Worm (Caenorhabditis elegans) whole organism, L4 larva: Measurements from ENCODE around the gene C07A9.13.

Experiments
- F37D6.2 ChIP-seq: sonication (generic microtip); optimal IDR thresholded peaks from 2 replicates; lab custom pipeline; 2016; ENCODE audit warnings: mild to moderate bottlenecking, missing genetic modification characterization, missing compliant biosample characterization
- F44E2.7 ChIP-seq: fragments of 200-800 bp; sonication (Bioruptor generic); IDR thresholded peaks from 2 replicates; pipeline ENCODE4 v2.1.2; 2022; ENCODE audit warnings: missing genetic modification characterization, missing compliant biosample characterization
- Y5F2A.4 ChIP-seq: fragments of 200-800 bp; sonication (Bioruptor generic); optimal IDR thresholded peaks from 2 replicates; lab custom pipeline; 2018; ENCODE audit warnings: mild to moderate bottlenecking, missing genetic modification characterization, missing compliant biosample characterization
- ZK337.2 ChIP-seq: fragments of 200-800 bp; sonication (Bioruptor generic); IDR thresholded peaks from 2 replicates; pipeline ENCODE4 v1.3.6; 2022; ENCODE audit warnings: missing genetic modification reagents, missing genetic modification characterization, missing compliant biosample characterization
- aha-1 ChIP-seq: fragments of 150-350 bp; peaks from one replicate; lab custom pipeline; 2014; ENCODE audit warnings: missing biosample characterization, missing genetic modification characterization
- ceh-20 ChIP-seq: fragments of 200-800 bp; sonication (Bioruptor generic); IDR thresholded peaks from 2 replicates; pipeline ENCODE4 v1.3.6; 2022; ENCODE audit warnings: missing genetic modification reagents, missing genetic modification characterization, missing compliant biosample characterization
- ceh-62 ChIP-seq: sonication (generic microtip); optimal IDR thresholded peaks from 2 replicates; lab custom pipeline; 2017; ENCODE audit warnings: missing biosample characterization, missing genetic modification characterization
- ces-1 ChIP-seq: fragments of 150-350 bp; sonication (generic microtip); optimal IDR thresholded peaks from 4 replicates; lab custom pipeline; 2014; ENCODE audit warnings: missing biosample characterization, missing genetic modification reagents, missing genetic modification characterization
- cey-2 ChIP-seq: sonication (generic microtip); optimal IDR thresholded peaks from 3 replicates; lab custom pipeline; 2017; ENCODE audit warnings: missing genetic modification characterization, mild to moderate bottlenecking, missing compliant biosample characterization, antibody characterized with exemption, borderline replicate concordance; ENCODE audit not compliant: insufficient read depth
- ctbp-1 ChIP-seq: fragments of 200-800 bp; sonication (Bioruptor generic); IDR thresholded peaks from 2 replicates; pipeline ENCODE4 v1.3.6; 2022; ENCODE audit warnings: missing genetic modification reagents, missing genetic modification characterization, missing compliant biosample characterization
- daf-16 ChIP-seq, 3 experiments: sonication (generic microtip); optimal IDR thresholded peaks; 2 replicates each; lab custom pipeline; 2016 to 2017; ENCODE audit warnings: missing genetic modification characterization in 3 of 3, missing genetic modification reagents in 3 of 3, mild to moderate bottlenecking in 2 of 3, missing compliant biosample characterization in 2 of 3, missing biosample characterization in 1 of 3, moderate library complexity in 1 of 3
- daf-8 ChIP-seq: fragments of 200-800 bp; sonication (Bioruptor generic); IDR thresholded peaks from 2 replicates; pipeline ENCODE4 v1.3.6; 2022; ENCODE audit warnings: missing genetic modification characterization, missing compliant biosample characterization
- dmd-6 ChIP-seq: fragments of 200-800 bp; sonication (Bioruptor generic); IDR thresholded peaks from 2 replicates; pipeline ENCODE4 v1.3.6; 2022; ENCODE audit warnings: missing genetic modification reagents, missing genetic modification characterization, missing compliant biosample characterization
- dmd-8 ChIP-seq: fragments of 200-800 bp; sonication (Bioruptor generic); IDR thresholded peaks from 2 replicates; pipeline ENCODE4 v1.3.6; 2022; ENCODE audit warnings: missing genetic modification characterization, missing compliant biosample characterization
- dpl-1 ChIP-seq: fragments of 150-350 bp; optimal IDR thresholded peaks from 2 replicates; lab custom pipeline; 2014; ENCODE audit warnings: missing biosample characterization, missing genetic modification reagents, missing genetic modification characterization
- duxl-1 ChIP-seq: sonication (generic microtip); optimal IDR thresholded peaks from 2 replicates; lab custom pipeline; 2016; ENCODE audit warnings: mild to moderate bottlenecking, missing genetic modification characterization, moderate library complexity, missing compliant biosample characterization; ENCODE audit not compliant: poor library complexity
- dve-1 ChIP-seq: sonication (generic microtip); optimal IDR thresholded peaks from 2 replicates; lab custom pipeline; 2017; ENCODE audit warnings: antibody characterized with exemption, mild to moderate bottlenecking, missing genetic modification characterization, missing compliant biosample characterization; ENCODE audit not compliant: insufficient read depth
- fkh-10 ChIP-seq: fragments of 150-350 bp; optimal IDR thresholded peaks from 2 replicates; lab custom pipeline; 2014; ENCODE audit warnings: missing biosample characterization, missing genetic modification reagents, missing genetic modification characterization
- gei-8 ChIP-seq: fragments of 200-800 bp; sonication (Bioruptor generic); optimal IDR thresholded peaks from 2 replicates; lab custom pipeline; 2018; ENCODE audit warnings: mild to moderate bottlenecking, missing genetic modification characterization, missing compliant biosample characterization
- hlh-11 ChIP-seq: fragments of 200-800 bp; sonication (Bioruptor generic); optimal IDR thresholded peaks from 2 replicates; lab custom pipeline; 2018; ENCODE audit warnings: mild to moderate bottlenecking, missing genetic modification characterization, missing compliant biosample characterization
- hlh-30 ChIP-seq: sonication (generic microtip); optimal IDR thresholded peaks from 2 replicates; lab custom pipeline; 2017; ENCODE audit warnings: antibody characterized with exemption, mild to moderate bottlenecking, missing genetic modification characterization, missing compliant biosample characterization; ENCODE audit not compliant: insufficient read depth
- hmg-1.1 ChIP-seq: fragments of 200-800 bp; sonication (Bioruptor generic); IDR thresholded peaks from 2 replicates; pipeline ENCODE4 v1.3.6; 2022; ENCODE audit warnings: missing genetic modification reagents, missing genetic modification characterization, missing compliant biosample characterization
- jun-1 ChIP-seq: fragments of 150-350 bp; optimal IDR thresholded peaks from 2 replicates; lab custom pipeline; 2014; ENCODE audit warnings: missing biosample characterization, missing genetic modification reagents, missing genetic modification characterization
- lin-38 ChIP-seq: fragments of 200-800 bp; sonication (Bioruptor generic); IDR thresholded peaks from 2 replicates; pipeline ENCODE4 v1.3.6; 2022; ENCODE audit warnings: missing genetic modification reagents, missing genetic modification characterization, missing compliant biosample characterization
- lsy-2 ChIP-seq, 2 experiments: fragments of 150-350 bp in 1 of 2; sonication (generic microtip) in 1 of 2; optimal IDR thresholded peaks; 2 replicates each; lab custom pipeline; 2014 to 2017; ENCODE audit warnings: missing biosample characterization in 2 of 2, missing genetic modification characterization in 2 of 2
- mep-1 ChIP-seq: fragments of 150-350 bp; sonication (generic microtip); optimal IDR thresholded peaks from 3 replicates; lab custom pipeline; 2014; ENCODE audit warnings: missing biosample characterization, missing genetic modification characterization
- mes-2 ChIP-seq: sonication (generic microtip); optimal IDR thresholded peaks from 2 replicates; lab custom pipeline; 2016; ENCODE audit warnings: missing genotype, mild to moderate bottlenecking, missing genetic modification characterization, missing compliant biosample characterization; ENCODE audit not compliant: poor library complexity, severe bottlenecking
- nhr-10 ChIP-seq: fragments of 150-350 bp; optimal IDR thresholded peaks from 2 replicates; lab custom pipeline; 2014; ENCODE audit warnings: missing biosample characterization, missing genetic modification characterization
- nhr-102 ChIP-seq: sonication (generic microtip); optimal IDR thresholded peaks from 2 replicates; lab custom pipeline; 2016; ENCODE audit warnings: mild to moderate bottlenecking, missing genetic modification characterization, moderate library complexity, missing compliant biosample characterization
- nhr-41 ChIP-seq: fragments of 200-800 bp; sonication (Bioruptor generic); IDR thresholded peaks from 2 replicates; pipeline ENCODE4 v1.3.6; 2022; ENCODE audit warnings: missing genetic modification reagents, missing genetic modification characterization, missing compliant biosample characterization
- nhr-6 ChIP-seq: fragments of 150-350 bp; optimal IDR thresholded peaks from 2 replicates; lab custom pipeline; 2014; ENCODE audit warnings: missing biosample characterization, missing genetic modification characterization
- nhr-77 ChIP-seq: fragments of 150-350 bp; optimal IDR thresholded peaks from 2 replicates; lab custom pipeline; 2014; ENCODE audit warnings: missing biosample characterization, missing genetic modification characterization
- php-3 ChIP-seq: fragments of 200-800 bp; sonication (Bioruptor generic); IDR thresholded peaks from 2 replicates; pipeline ENCODE4 v1.3.6; 2022; ENCODE audit warnings: missing genetic modification reagents, missing genetic modification characterization, missing compliant biosample characterization
- pqm-1 ChIP-seq: sonication (generic microtip); optimal IDR thresholded peaks from 2 replicates; lab custom pipeline; 2017; ENCODE audit warnings: missing biosample characterization, missing genetic modification characterization
- rbr-2 ChIP-seq: sonication (generic microtip); optimal IDR thresholded peaks from 2 replicates; lab custom pipeline; 2016; ENCODE audit warnings: missing genotype, missing genetic modification characterization, missing compliant biosample characterization
- skn-1 ChIP-seq: fragments of 150-350 bp; optimal IDR thresholded peaks from 2 replicates; lab custom pipeline; 2014; ENCODE audit warnings: missing biosample characterization, missing genetic modification characterization
- snpc-4 ChIP-seq: fragments of 150-350 bp; optimal IDR thresholded peaks from 2 replicates; lab custom pipeline; 2014; ENCODE audit warnings: missing biosample characterization, missing genetic modification characterization
- tra-1 ChIP-seq: fragments of 200-800 bp; sonication (Bioruptor generic); IDR thresholded peaks from 2 replicates; pipeline ENCODE4 v1.3.6; 2022; ENCODE audit warnings: missing genetic modification reagents, missing genetic modification characterization, missing compliant biosample characterization
- unc-39 ChIP-seq: sonication (generic microtip); optimal IDR thresholded peaks from 2 replicates; lab custom pipeline; 2017; ENCODE audit warnings: missing biosample characterization, missing genetic modification characterization
- vab-7 ChIP-seq: fragments of 200-800 bp; sonication (Bioruptor generic); IDR thresholded peaks from 2 replicates; pipeline ENCODE4 v1.3.6; 2022; ENCODE audit warnings: missing genetic modification reagents, missing genetic modification characterization, missing compliant biosample characterization
- zag-1 ChIP-seq: fragments of 150-350 bp; optimal IDR thresholded peaks from 2 replicates; lab custom pipeline; 2014; ENCODE audit warnings: missing biosample characterization, missing genetic modification characterization
- zfp-3 ChIP-seq: fragments of 200-800 bp; sonication (Bioruptor generic); conservative IDR thresholded peaks from 2 replicates; pipeline ENCODE4 v1.3.6; 2022; ENCODE audit warnings: missing genetic modification reagents, missing genetic modification characterization, missing compliant biosample characterization
- ztf-7 ChIP-seq: fragments of 150-350 bp; optimal IDR thresholded peaks from 2 replicates; lab custom pipeline; 2014; ENCODE audit warnings: missing biosample characterization, missing genetic modification characterization

Gene C07A9.13

DNA sequence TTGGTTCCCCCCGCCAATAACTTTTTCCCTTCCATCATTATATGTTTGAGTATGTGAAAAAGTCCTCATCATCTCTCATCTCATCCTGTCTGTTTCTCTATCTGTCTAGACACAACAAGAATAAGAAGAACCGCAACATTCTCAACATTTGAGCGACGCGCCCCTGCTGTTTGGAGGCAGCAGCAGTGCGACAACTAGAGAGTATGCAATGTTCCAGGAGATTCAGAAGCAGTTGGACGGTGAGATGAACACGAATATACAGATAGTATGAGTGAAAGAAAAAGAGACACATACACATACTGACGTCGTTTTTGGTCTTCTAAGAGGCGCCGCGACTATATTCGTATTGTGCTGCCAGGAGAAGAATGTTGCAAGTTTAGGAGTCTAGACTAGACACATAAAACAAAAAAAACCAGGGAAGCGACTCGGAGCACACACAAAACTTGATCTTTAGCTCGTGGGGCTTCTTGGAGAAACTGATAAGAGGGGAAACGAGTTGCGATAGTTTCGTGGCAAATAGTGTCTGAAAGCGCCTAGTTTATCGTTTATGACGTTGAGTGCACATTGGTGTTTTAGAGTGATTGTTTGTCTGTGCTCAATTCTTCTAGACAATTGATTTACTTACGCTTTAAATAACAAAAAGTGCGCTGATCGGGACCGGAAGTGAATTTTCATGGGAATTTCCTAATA lies 15.5 kb downstream of the C07A9.13 start (continued):
- TF ChIP-seq zag-1: no peak
- TF ChIP-seq F37D6.2 (tag; lab: Kevin White, UChicago): peak; percentile 31
- no peak for TF ChIP-seq daf-8
- TF ChIP-seq aha-1: peak; percentile 94
- TF ChIP-seq lin-38: no peak
- peak; percentile 59; the same call in 1 of the 2 replicates for TF ChIP-seq hmg-1.1 (GFP tag; lab: Robert Waterston, UW)
- peak; percentile 56 for TF ChIP-seq pqm-1 (tag; lab: Kevin White, UChicago)
- TF ChIP-seq vab-7 (GFP tag; lab: Robert Waterston, UW): no peak
- no peak for TF ChIP-seq Y5F2A.4 (GFP tag; lab: Kevin White, UChicago)
- TF ChIP-seq nhr-6: no peak
- no peak for TF ChIP-seq daf-16 (GFP tag; optimal IDR thresholded peaks at IDR 0.05; lab: Kevin White, UChicago)
- TF ChIP-seq daf-16 (tag; optimal IDR thresholded peaks at IDR 0.05; lab: Kevin White, UChicago): peak; percentile 66
- TF ChIP-seq gei-8 (GFP tag; lab: Kevin White, UChicago): peak; percentile 26
- TF ChIP-seq php-3 (GFP tag; lab: Robert Waterston, UW): peak; percentile 61
- TF ChIP-seq zfp-3 (GFP tag; lab: Robert Waterston, UW): no peak
- no peak for TF ChIP-seq jun-1 (tag; lab: Kevin White, UChicago)
- TF ChIP-seq dmd-6 (GFP tag; lab: Robert Waterston, UW): peak; percentile 88
- no peak for TF ChIP-seq nhr-77
- no peak for TF ChIP-seq ztf-7 (tag; lab: Kevin White, UChicago)
- no peak for TF ChIP-seq snpc-4
- TF ChIP-seq dve-1 (tag; lab: Kevin White, UChicago): peak; percentile 56
- TF ChIP-seq nhr-10: no peak
- TF ChIP-seq ces-1 (GFP tag; lab: Kevin White, UChicago): no peak
- no peak for TF ChIP-seq skn-1 (tag; lab: Kevin White, UChicago)
- 0 out of 2 replicates have a peak, but pooled peaks have one; percentile 21 for TF ChIP-seq ctbp-1 (GFP tag; lab: Robert Waterston, UW)
- TF ChIP-seq hlh-30: peak; percentile 17
- peak; percentile 18 for TF ChIP-seq rbr-2 (tag; lab: Kevin White, UChicago)
- no peak for TF ChIP-seq unc-39 (tag; lab: Kevin White, UChicago)
- TF ChIP-seq nhr-41 (GFP tag; lab: Robert Waterston, UW): no peak
- TF ChIP-seq duxl-1 (tag; lab: Kevin White, UChicago): no peak
- TF ChIP-seq mep-1 (tag; lab: Kevin White, UChicago): no peak
- no peak for TF ChIP-seq dpl-1 (GFP tag; lab: Kevin White, UChicago)
- no peak for TF ChIP-seq ceh-62 (tag; lab: Kevin White, UChicago)
- TF ChIP-seq F44E2.7 (GFP tag; lab: Robert Waterston, UW): no peak
- TF ChIP-seq, all 104 proteins: peak for 23

DNA sequence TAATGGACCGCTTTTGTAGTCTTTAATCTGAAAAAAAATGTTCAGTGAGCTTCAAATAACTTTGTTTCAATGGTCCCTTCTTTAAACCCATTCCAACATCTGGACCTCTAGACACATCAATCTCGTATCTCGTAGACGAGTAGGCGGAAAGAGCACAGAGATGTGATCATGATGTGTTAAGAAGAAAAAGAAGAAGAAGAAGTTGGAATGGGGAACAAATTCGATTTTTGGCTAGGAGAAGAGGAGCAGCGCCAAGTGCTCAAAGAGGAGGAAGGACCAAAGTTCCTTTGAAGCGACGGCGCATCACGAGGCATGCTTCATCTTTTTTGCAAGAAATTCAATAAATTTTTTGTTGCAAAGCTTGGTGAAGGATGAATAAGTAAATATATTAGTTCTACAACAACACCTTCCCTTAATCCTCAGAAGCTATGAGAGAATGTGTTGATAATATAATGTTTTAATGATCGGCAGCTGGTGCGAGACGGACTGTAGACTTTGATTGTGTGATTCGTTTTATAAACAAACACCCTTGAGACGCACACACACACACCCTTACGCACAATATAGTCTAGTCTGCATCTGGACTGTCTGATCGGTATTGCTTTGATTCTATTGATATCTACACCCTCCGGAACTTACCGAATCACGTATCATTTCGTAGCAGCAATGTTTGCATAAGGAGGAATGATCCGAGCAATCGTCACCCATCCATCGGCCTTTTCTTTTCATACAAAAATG lies 16.5 kb downstream of the C07A9.13 start:
- TF ChIP-seq vab-7 (GFP tag; lab: Robert Waterston, UW): no peak
- TF ChIP-seq aha-1: peak; percentile 54
- peak; percentile 73 for TF ChIP-seq fkh-10 (GFP tag; lab: Kevin White, UChicago)
- peak in 1 of 2 experiments; percentile 49 for TF ChIP-seq lsy-2 (tag; optimal IDR thresholded peaks at IDR 0.05; lab: Kevin White, UChicago)
- TF ChIP-seq dmd-8 (GFP tag; lab: Robert Waterston, UW): no peak
- TF ChIP-seq ces-1 (GFP tag; lab: Kevin White, UChicago): peak; percentile 66
- TF ChIP-seq gei-8 (GFP tag; lab: Kevin White, UChicago): peak; percentile 15
- TF ChIP-seq mep-1 (tag; lab: Kevin White, UChicago): peak; percentile 12
- TF ChIP-seq hmg-1.1 (GFP tag; lab: Robert Waterston, UW): peak; percentile 19; the same call in 1 of the 2 replicates
- no peak for TF ChIP-seq mes-2 (tag; lab: Kevin White, UChicago)
- TF ChIP-seq hlh-30: peak; percentile 39
- no peak for TF ChIP-seq cey-2 (tag; lab: Kevin White, UChicago)
- peak; percentile 40 for TF ChIP-seq hlh-11 (tag; lab: Kevin White, UChicago)
- no peak for TF ChIP-seq ZK337.2 (GFP tag; lab: Robert Waterston, UW)
- 0 out of 2 replicates have a peak, but pooled peaks have one; percentile 31 for TF ChIP-seq ceh-20 (GFP tag; lab: Robert Waterston, UW)
- TF ChIP-seq Y5F2A.4 (GFP tag; lab: Kevin White, UChicago): no peak
- no peak for TF ChIP-seq nhr-102 (tag; lab: Kevin White, UChicago)
- TF ChIP-seq tra-1 (GFP tag; lab: Robert Waterston, UW): no peak
- TF ChIP-seq ctbp-1 (GFP tag; lab: Robert Waterston, UW): peak; percentile 86
